Fruit fly (Drosophila melanogaster) whole organism, pupa: Measurements from ENCODE around the gene CG4073.

Source experiments
- CG10348 ChIP-seq: fragments of 200-800 bp; sonication (Bioruptor generic); IDR thresholded peaks from 2 replicates; pipeline ENCODE4 v1.3.6; 2022; ENCODE audit warnings: missing biosample characterization, missing genetic modification characterization
- CG12605 ChIP-seq: fragments of 200-800 bp; sonication (Bioruptor generic); IDR thresholded peaks from 2 replicates; pipeline ENCODE4 v1.3.6; 2022; ENCODE audit warnings: missing biosample characterization, missing genetic modification characterization
- CG13204 ChIP-seq: fragments of 200-800 bp; sonication (Bioruptor generic); optimal IDR thresholded peaks from 2 replicates; lab custom pipeline; 2018; ENCODE audit warnings: missing biosample characterization, mild to moderate bottlenecking, missing genetic modification characterization, moderate library complexity
- CG14655 ChIP-seq: fragments of 200-800 bp; sonication (Bioruptor generic); optimal IDR thresholded peaks from 3 replicates; lab custom pipeline; 2017; ENCODE audit warnings: mild to moderate bottlenecking, missing biosample characterization, missing genetic modification reagents, missing genetic modification characterization
- CG15710 ChIP-seq: fragments of 200-800 bp; sonication (Bioruptor generic); optimal IDR thresholded peaks from 2 replicates; lab custom pipeline; 2018; ENCODE audit warnings: missing biosample characterization, mild to moderate bottlenecking, missing genetic modification characterization, moderate library complexity
- CG17806 ChIP-seq: fragments of 200-800 bp; sonication (Bioruptor generic); optimal IDR thresholded peaks from 2 replicates; lab custom pipeline; 2018; ENCODE audit warnings: missing biosample characterization, mild to moderate bottlenecking, missing genetic modification characterization, moderate library complexity
- CG32121 ChIP-seq: fragments of 200-800 bp; sonication (Bioruptor generic); IDR thresholded peaks from 2 replicates; pipeline ENCODE4 v1.3.6; 2022; ENCODE audit warnings: missing biosample characterization, missing genetic modification characterization
- CG34367 ChIP-seq: fragments of 200-800 bp; sonication (Bioruptor generic); optimal IDR thresholded peaks from 2 replicates; lab custom pipeline; 2018; ENCODE audit warnings: missing biosample characterization, mild to moderate bottlenecking, missing genetic modification characterization
- CG4496 ChIP-seq: fragments of 200-800 bp; sonication (Bioruptor generic); IDR thresholded peaks from 3 replicates; pipeline ENCODE4 v1.3.6; 2022; ENCODE audit warnings: missing biosample characterization, missing genetic modification characterization
- CG8159 ChIP-seq: fragments of 200-800 bp; sonication (Bioruptor generic); optimal IDR thresholded peaks from 3 replicates; lab custom pipeline; 2018; ENCODE audit warnings: missing biosample characterization, mild to moderate bottlenecking, missing genetic modification characterization, moderate library complexity
- CG8301 ChIP-seq: fragments of 200-800 bp; sonication (Bioruptor generic); optimal IDR thresholded peaks from 2 replicates; lab custom pipeline; 2018; ENCODE audit warnings: missing biosample characterization, mild to moderate bottlenecking, missing genetic modification characterization
- CG9948 ChIP-seq: fragments of 200-800 bp; sonication (Bioruptor generic); optimal IDR thresholded peaks from 2 replicates; lab custom pipeline; 2018; ENCODE audit warnings: missing biosample characterization, mild to moderate bottlenecking, missing genetic modification characterization, moderate library complexity
- D1 ChIP-seq: fragments of 200-800 bp; sonication (Bioruptor generic); optimal IDR thresholded peaks from 2 replicates; lab custom pipeline; 2018; ENCODE audit warnings: missing biosample characterization, mild to moderate bottlenecking, missing genetic modification characterization, moderate library complexity
- EcR ChIP-seq: fragments of 200-800 bp; sonication (Bioruptor generic); optimal IDR thresholded peaks from 3 replicates; lab custom pipeline; 2019; ENCODE audit warnings: missing biosample characterization, missing genetic modification characterization, mild to moderate bottlenecking, moderate library complexity, missing genetic modification reagents
- Ets98B ChIP-seq: fragments of 200-800 bp; sonication (Bioruptor generic); IDR thresholded peaks from 2 replicates; pipeline ENCODE4 v1.3.6; 2022; ENCODE audit warnings: missing biosample characterization, missing genetic modification characterization
- Pif1A ChIP-seq: fragments of 200-800 bp; sonication (Bioruptor generic); optimal IDR thresholded peaks from 3 replicates; lab custom pipeline; 2016; ENCODE audit warnings: missing biosample characterization, missing genetic modification characterization
- Pif1B ChIP-seq: fragments of 200-800 bp; sonication (Bioruptor generic); optimal IDR thresholded peaks from 3 replicates; lab custom pipeline; 2016; ENCODE audit warnings: missing biosample characterization, missing genetic modification characterization
- Snoo ChIP-seq: fragments of 200-800 bp; sonication (Bioruptor generic); optimal IDR thresholded peaks from 3 replicates; lab custom pipeline; 2017; ENCODE audit warnings: missing biosample characterization, mild to moderate bottlenecking, missing genetic modification characterization, inconsistent platforms
- fd96Ca ChIP-seq: fragments of 200-800 bp; sonication (Bioruptor generic); IDR thresholded peaks from 3 replicates; pipeline ENCODE4 v1.3.6; 2022; ENCODE audit warnings: missing biosample characterization, missing genetic modification characterization
- gl ChIP-seq: fragments of 200-800 bp; sonication (Bioruptor generic); optimal IDR thresholded peaks from 2 replicates; lab custom pipeline; 2018; ENCODE audit warnings: missing biosample characterization, mild to moderate bottlenecking, missing genetic modification characterization
- rn ChIP-seq: fragments of 200-800 bp; sonication (Bioruptor generic); IDR thresholded peaks from 2 replicates; pipeline ENCODE4 v1.3.6; 2022; ENCODE audit warnings: missing biosample characterization, missing genetic modification characterization

The CG4073 gene

dm6 chr3R:10675101-10675500 is 39.5 kb upstream of the CG4073 start:
- no peak for TF ChIP-seq Snoo (tag; lab: Kevin White, UChicago)
- no peak for TF ChIP-seq Ets98B (GFP tag; lab: Robert Waterston, UW)

- TF ChIP-seq Ets98B (GFP tag; lab: Robert Waterston, UW) (peak; percentile 22; the same call in 1 of the 2 replicates), Pif1B (GFP tag; lab: Kevin White, UChicago) (no peak), EcR (GFP tag; lab: Kevin White, UChicago) (peak; percentile 96)
Observed at dm6 chr3R:10677245-10677902, 37.2 kb upstream of the CG4073 start, which contains the start of gene CG6465. Gene CG6465 (minus strand): TSS chr3R:10677251.

dm6 chr3R:10678935-10679565 is 35.5 kb upstream of the CG4073 start:
- peak; percentile 46; the same call in 1 of the 2 replicates for TF ChIP-seq CG32121 (GFP tag; lab: Robert Waterston, UW)
- no peak for TF ChIP-seq CG14655 (GFP tag; lab: Kevin White, UChicago)
- TF ChIP-seq CG17806: no peak
- no peak for TF ChIP-seq CG13204 (GFP tag; lab: Kevin White, UChicago)
- TF ChIP-seq CG4496: no peak
- TF ChIP-seq Snoo (tag; lab: Kevin White, UChicago): no peak
- TF ChIP-seq Ets98B (GFP tag; lab: Robert Waterston, UW): peak; percentile 24; the same call in 1 of the 2 replicates
- TF ChIP-seq CG9948: no peak
- TF ChIP-seq CG15710 (tag; lab: Kevin White, UChicago): no peak
- TF ChIP-seq fd96Ca: peak; percentile 63

- TF ChIP-seq CG17806 (no peak), CG32121 (GFP tag; lab: Robert Waterston, UW) (no peak), rn (GFP tag; lab: Robert Waterston, UW) (no peak), Ets98B (GFP tag; lab: Robert Waterston, UW) (no peak), CG14655 (GFP tag; lab: Kevin White, UChicago) (no peak), CG15710 (tag; lab: Kevin White, UChicago) (no peak), CG8159 (tag; lab: Kevin White, UChicago) (no peak)
Observed at dm6 chr3R:10679911-10680310, 34.7 kb upstream of the CG4073 start.

DNA sequence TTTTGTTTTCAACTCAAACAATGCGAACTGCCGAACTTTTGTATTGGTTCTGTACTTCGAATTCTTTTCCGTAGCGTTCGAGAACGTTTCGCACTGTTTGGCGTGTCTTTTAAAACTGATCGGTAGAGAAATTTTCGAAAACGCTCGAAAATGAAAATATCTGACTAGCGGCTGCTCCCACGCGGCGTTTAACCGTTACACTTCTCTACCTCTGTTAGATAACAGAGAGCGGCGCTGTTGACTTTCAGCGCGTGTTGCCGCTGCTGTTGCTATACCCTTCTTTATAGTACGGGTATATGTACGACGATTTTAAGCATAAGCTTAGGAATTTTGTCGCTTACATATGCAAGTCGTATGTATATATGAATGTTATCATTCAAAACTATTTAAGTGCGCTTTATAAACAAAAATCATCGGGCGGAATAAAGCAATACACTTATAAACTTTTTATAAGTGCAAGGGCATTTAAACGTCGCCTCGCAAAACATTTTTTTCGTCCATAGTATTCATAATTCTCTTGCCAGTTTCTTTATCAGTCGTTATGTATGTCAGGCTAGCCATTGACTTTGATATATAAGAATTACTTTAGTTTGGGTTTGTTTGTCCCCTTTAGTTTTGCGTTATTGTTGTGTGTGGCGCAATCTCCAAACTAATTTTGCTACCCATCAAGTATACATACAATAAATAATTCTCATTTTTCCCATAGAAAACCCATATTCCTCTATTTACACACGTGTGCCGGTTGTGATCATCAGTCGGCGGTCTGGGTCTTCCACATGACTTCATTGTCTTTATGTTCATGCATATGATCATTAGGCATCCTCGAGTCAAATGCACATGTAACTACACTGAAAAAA is 33.5 kb upstream of the CG4073 start, which contains the start of gene Phyhd1:
Gene Phyhd1, minus strand, starts transcription at position 101 of the 857 bp plus-strand sequence.
- TF ChIP-seq CG13204 (GFP tag; lab: Kevin White, UChicago): peak; percentile 28
- TF ChIP-seq gl (tag; lab: Kevin White, UChicago): peak; percentile 53
- peak; percentile 79 for TF ChIP-seq CG9948
- peak; percentile 81 for TF ChIP-seq CG8159 (tag; lab: Kevin White, UChicago)
- peak; percentile 71 for TF ChIP-seq CG34367 (tag; lab: Kevin White, UChicago)
- peak; percentile 84 for TF ChIP-seq Ets98B (GFP tag; lab: Robert Waterston, UW)
- peak; percentile 93 for TF ChIP-seq CG4496
- peak; percentile 78 for TF ChIP-seq CG12605 (GFP tag; lab: Robert Waterston, UW)
- peak; percentile 84 for TF ChIP-seq CG32121 (GFP tag; lab: Robert Waterston, UW)
- TF ChIP-seq Pif1A: peak; percentile 87
- TF ChIP-seq EcR (GFP tag; lab: Kevin White, UChicago): peak; percentile 12
- peak; percentile 67 for TF ChIP-seq rn (GFP tag; lab: Robert Waterston, UW)
- TF ChIP-seq CG14655 (GFP tag; lab: Kevin White, UChicago): peak; percentile 75
- peak; percentile 81 for TF ChIP-seq Pif1B (GFP tag; lab: Kevin White, UChicago)
- peak; percentile 91 for TF ChIP-seq fd96Ca
- peak; percentile 21 for TF ChIP-seq Snoo (tag; lab: Kevin White, UChicago)
- peak; percentile 76 for TF ChIP-seq CG17806
- TF ChIP-seq CG15710 (tag; lab: Kevin White, UChicago): peak; percentile 81
- peak; percentile 45 for TF ChIP-seq D1
- peak; percentile 86 for TF ChIP-seq CG8301
- TF ChIP-seq CG10348 (GFP tag; lab: Robert Waterston, UW): peak; percentile 70

- peak; percentile 76 for TF ChIP-seq Ets98B (GFP tag; lab: Robert Waterston, UW)
- no peak for TF ChIP-seq CG15710 (tag; lab: Kevin White, UChicago)
- no peak for TF ChIP-seq Snoo (tag; lab: Kevin White, UChicago)
- no peak for TF ChIP-seq CG8301
- TF ChIP-seq CG13204 (GFP tag; lab: Kevin White, UChicago): no peak
- no peak for TF ChIP-seq CG34367 (tag; lab: Kevin White, UChicago)
- TF ChIP-seq CG4496: peak; percentile 63
- TF ChIP-seq rn (GFP tag; lab: Robert Waterston, UW): 0 out of 2 replicates have a peak, but pooled peaks have one; percentile 33
- no peak for TF ChIP-seq Pif1B (GFP tag; lab: Kevin White, UChicago)
- no peak for TF ChIP-seq gl (tag; lab: Kevin White, UChicago)
- TF ChIP-seq CG32121 (GFP tag; lab: Robert Waterston, UW): peak; percentile 76
- TF ChIP-seq CG12605 (GFP tag; lab: Robert Waterston, UW): 0 out of 2 replicates have a peak, but pooled peaks have one; percentile 24
- TF ChIP-seq fd96Ca: peak; percentile 64
Observed at dm6 chr3R:10681682-10681962, 33.0 kb upstream of the CG4073 start.
